Fruit fly (Drosophila melanogaster) whole organism, embryonic: ENCODE results near the gene Fbxl4.

Experiments
- Adf1 ChIP-seq: fragments of 200-800 bp; sonication (Bioruptor generic); IDR thresholded peaks from 2 replicates; pipeline ENCODE4 v1.3.6; 2022; ENCODE audit warnings: missing biosample characterization, missing genetic modification characterization
- B-H2 ChIP-seq: fragments of 200-800 bp; sonication (Bioruptor generic); optimal IDR thresholded peaks from 2 replicates; lab custom pipeline; 2018; ENCODE audit warnings: missing biosample characterization, mild to moderate bottlenecking, missing genetic modification characterization
- BEAF-32 ChIP-seq: fragments of 200-800 bp; sonication (Bioruptor generic); optimal IDR thresholded peaks from 3 replicates; lab custom pipeline; 2017; ENCODE audit warnings: missing biosample characterization, missing genetic modification characterization, mild to moderate bottlenecking, moderate library complexity, missing genetic modification reagents
- CG11398 ChIP-seq: fragments of 200-800 bp; sonication (Bioruptor generic); optimal IDR thresholded peaks from 2 replicates; lab custom pipeline; 2016; ENCODE audit warnings: missing biosample characterization, missing genetic modification characterization
- CG12236 ChIP-seq: fragments of 200-800 bp; sonication (Bioruptor generic); optimal IDR thresholded peaks from 2 replicates; lab custom pipeline; 2016; ENCODE audit warnings: missing biosample characterization, missing genetic modification characterization
- CG13624 ChIP-seq: fragments of 200-800 bp; sonication (Bioruptor generic); optimal IDR thresholded peaks from 2 replicates; lab custom pipeline; 2016; ENCODE audit warnings: missing biosample characterization, missing genetic modification characterization
- CG14441 ChIP-seq: fragments of 200-800 bp; sonication (Bioruptor generic); IDR thresholded peaks from 2 replicates; pipeline ENCODE4 v1.3.6; 2022; ENCODE audit warnings: missing biosample characterization, missing genetic modification characterization
- CG17186 ChIP-seq: fragments of 200-800 bp; sonication (Bioruptor generic); optimal IDR thresholded peaks from 3 replicates; lab custom pipeline; 2017; ENCODE audit warnings: missing biosample characterization, missing genetic modification reagents, missing genetic modification characterization
- CG17385 ChIP-seq: fragments of 200-800 bp; sonication (Bioruptor generic); optimal IDR thresholded peaks from 3 replicates; lab custom pipeline; 2018; ENCODE audit warnings: missing biosample characterization, mild to moderate bottlenecking, missing genetic modification characterization
- CG18476 ChIP-seq: fragments of 200-800 bp; sonication (Bioruptor generic); optimal IDR thresholded peaks from 2 replicates; lab custom pipeline; 2016; ENCODE audit warnings: missing biosample characterization, mild to moderate bottlenecking, missing genetic modification characterization
- CG18619 ChIP-seq: fragments of 200-800 bp; sonication (Bioruptor generic); optimal IDR thresholded peaks from 3 replicates; lab custom pipeline; 2017; ENCODE audit warnings: missing biosample characterization, mild to moderate bottlenecking, missing genetic modification characterization
- CG3163 ChIP-seq: fragments of 200-800 bp; sonication (Bioruptor generic); optimal IDR thresholded peaks from 3 replicates; lab custom pipeline; 2016; ENCODE audit warnings: missing biosample characterization, missing genetic modification characterization
- CG32772 ChIP-seq: fragments of 200-800 bp; sonication (Bioruptor generic); IDR thresholded peaks from 2 replicates; pipeline ENCODE4 v1.3.6; 2022; ENCODE audit warnings: missing biosample characterization, missing genetic modification characterization
- CG6254 ChIP-seq: fragments of 200-800 bp; sonication (Bioruptor generic); optimal IDR thresholded peaks from 3 replicates; lab custom pipeline; 2017; ENCODE audit warnings: mild to moderate bottlenecking, missing biosample characterization, missing genetic modification reagents, missing genetic modification characterization
- CG9437 ChIP-seq: fragments of 200-800 bp; sonication (Bioruptor generic); optimal IDR thresholded peaks from 2 replicates; lab custom pipeline; 2018; ENCODE audit warnings: missing biosample characterization, mild to moderate bottlenecking, missing genetic modification characterization
- Dbx ChIP-seq: fragments of 200-800 bp; sonication (Bioruptor generic); IDR thresholded peaks from 3 replicates; pipeline ENCODE4 v1.3.6; 2022; ENCODE audit warnings: missing biosample characterization, missing genetic modification characterization
- Dip2 ChIP-seq: fragments of 200-800 bp; sonication (Bioruptor generic); IDR thresholded peaks from 2 replicates; pipeline ENCODE4 v1.3.6; 2022; ENCODE audit warnings: missing biosample characterization, missing genetic modification characterization
- Dref ChIP-seq: fragments of 200-800 bp; sonication (Bioruptor generic); IDR thresholded peaks from 2 replicates; pipeline ENCODE4 v1.3.6; 2022; ENCODE audit warnings: missing biosample characterization, missing genetic modification characterization
- ERR ChIP-seq: fragments of 200-800 bp; sonication (Bioruptor generic); optimal IDR thresholded peaks from 2 replicates; lab custom pipeline; 2016; ENCODE audit warnings: missing biosample characterization, missing genetic modification characterization
- H15 ChIP-seq: fragments of 200-800 bp; sonication (Bioruptor generic); IDR thresholded peaks from 3 replicates; pipeline ENCODE4 v1.3.6; 2022; ENCODE audit warnings: missing biosample characterization, missing genetic modification characterization
- HLHmδ ChIP-seq: fragments of 200-800 bp; sonication (Bioruptor generic); optimal IDR thresholded peaks from 2 replicates; lab custom pipeline; 2018; ENCODE audit warnings: missing biosample characterization, mild to moderate bottlenecking, missing genetic modification characterization, moderate library complexity
- Hmr ChIP-seq: fragments of 200-800 bp; sonication (Bioruptor generic); optimal IDR thresholded peaks from 3 replicates; lab custom pipeline; 2017; ENCODE audit warnings: mild to moderate bottlenecking, missing biosample characterization, missing genetic modification reagents, missing genetic modification characterization
- Hmx ChIP-seq: fragments of 200-800 bp; sonication (Bioruptor generic); optimal IDR thresholded peaks from 2 replicates; lab custom pipeline; 2016; ENCODE audit warnings: missing biosample characterization, missing genetic modification characterization
- Mes4 ChIP-seq: fragments of 200-800 bp; sonication (Bioruptor generic); optimal IDR thresholded peaks from 2 replicates; lab custom pipeline; 2016; ENCODE audit warnings: missing biosample characterization, missing genetic modification characterization
- NFAT ChIP-seq: fragments of 200-800 bp; sonication (Bioruptor generic); IDR thresholded peaks from 2 replicates; pipeline ENCODE4 v1.3.6; 2022; ENCODE audit warnings: missing biosample characterization, missing genetic modification characterization
- Nf-YB ChIP-seq: fragments of 200-800 bp; sonication (Bioruptor generic); optimal IDR thresholded peaks from 3 replicates; lab custom pipeline; 2019; ENCODE audit warnings: missing biosample characterization, mild to moderate bottlenecking, missing genetic modification characterization, moderate library complexity
- Nf-YC ChIP-seq: fragments of 200-800 bp; optimal IDR thresholded peaks from 3 replicates; lab custom pipeline; 2019; ENCODE audit warnings: missing biosample characterization, mild to moderate bottlenecking, missing genetic modification characterization, moderate library complexity
- Stat92E ChIP-seq, 3 experiments: fragments of >200 bp in 2 of 3; fragments of 200-800 bp in 1 of 3; sonication (Bioruptor generic) in 1 of 3; optimal IDR thresholded peaks; 2 replicates each; lab custom pipeline; 2017 to 2019; ENCODE audit warnings: missing biosample characterization in 3 of 3, missing genetic modification characterization in 3 of 3, mild to moderate bottlenecking in 1 of 3, moderate library complexity in 1 of 3
- aop ChIP-seq: fragments of 200-800 bp; sonication (Bioruptor generic); IDR thresholded peaks from 2 replicates; pipeline ENCODE4 v1.3.6; 2022; ENCODE audit warnings: missing biosample characterization, missing genetic modification characterization
- ara ChIP-seq: fragments of 200-800 bp; sonication (Bioruptor generic); IDR thresholded peaks from 2 replicates; pipeline ENCODE4 v1.3.6; 2022; ENCODE audit warnings: missing biosample characterization, missing genetic modification characterization
- ash1 ChIP-seq: fragments of 200-800 bp; sonication (Bioruptor generic); optimal IDR thresholded peaks from 2 replicates; lab custom pipeline; 2018; ENCODE audit warnings: missing biosample characterization, mild to moderate bottlenecking, missing genetic modification characterization
- ato ChIP-seq: fragments of 200-800 bp; sonication (Bioruptor generic); IDR thresholded peaks from 2 replicates; pipeline ENCODE4 v1.3.6; 2022; ENCODE audit warnings: missing biosample characterization, missing genetic modification characterization; ENCODE audit not compliant: partially characterized antibody
- bigmax ChIP-seq: fragments of 200-800 bp; sonication (Bioruptor generic); optimal IDR thresholded peaks from 2 replicates; lab custom pipeline; 2018; ENCODE audit warnings: missing biosample characterization, mild to moderate bottlenecking, missing genetic modification characterization
- bowl ChIP-seq: fragments of 200-800 bp; sonication (Bioruptor generic); IDR thresholded peaks from 2 replicates; pipeline ENCODE4 v1.3.6; 2022; ENCODE audit warnings: missing biosample characterization, missing genetic modification characterization
- btn ChIP-seq: fragments of 200-800 bp; sonication (Bioruptor generic); optimal IDR thresholded peaks from 2 replicates; lab custom pipeline; 2016; ENCODE audit warnings: missing biosample characterization, missing genetic modification characterization
- cg ChIP-seq: fragments of 200-800 bp; sonication (Bioruptor generic); optimal IDR thresholded peaks from 3 replicates; lab custom pipeline; 2019; ENCODE audit warnings: missing biosample characterization, mild to moderate bottlenecking, missing genetic modification characterization, moderate library complexity
- chif ChIP-seq, 2 experiments: fragments of 200-800 bp; sonication (Bioruptor generic); optimal IDR thresholded peaks; 3 replicates each; lab custom pipeline; 2016; ENCODE audit warnings: missing biosample characterization in 2 of 2, missing genetic modification characterization in 2 of 2
- dati ChIP-seq: fragments of 200-800 bp; sonication (Bioruptor generic); IDR thresholded peaks from 2 replicates; pipeline ENCODE4 v1.3.6; 2022; ENCODE audit warnings: missing biosample characterization, missing genetic modification characterization
- ems ChIP-seq: fragments of 200-800 bp; sonication (Bioruptor generic); optimal IDR thresholded peaks from 3 replicates; lab custom pipeline; 2016; ENCODE audit warnings: missing biosample characterization, missing genetic modification characterization
- inv ChIP-seq: fragments of 200-800 bp; sonication (Bioruptor generic); IDR thresholded peaks from 2 replicates; pipeline ENCODE4 v1.3.6; 2022; ENCODE audit warnings: missing biosample characterization, missing genetic modification characterization; ENCODE audit not compliant: partially characterized antibody
- kni ChIP-seq: fragments of 200-800 bp; sonication (Bioruptor generic); optimal IDR thresholded peaks from 3 replicates; lab custom pipeline; 2017; ENCODE audit warnings: mild to moderate bottlenecking, missing biosample characterization, missing genetic modification reagents, missing genetic modification characterization
- nau ChIP-seq: fragments of 200-800 bp; sonication (Bioruptor generic); optimal IDR thresholded peaks from 3 replicates; lab custom pipeline; 2017; ENCODE audit warnings: missing biosample characterization, mild to moderate bottlenecking, missing genetic modification characterization, missing genetic modification reagents
- nerfin-1 ChIP-seq: fragments of 200-800 bp; sonication (Bioruptor generic); optimal IDR thresholded peaks from 3 replicates; lab custom pipeline; 2019; ENCODE audit warnings: missing biosample characterization, mild to moderate bottlenecking, missing genetic modification characterization, moderate library complexity
- sens-2 ChIP-seq: fragments of 200-800 bp; sonication (Bioruptor generic); IDR thresholded peaks from 2 replicates; pipeline ENCODE4 v1.3.6; 2022; ENCODE audit warnings: missing biosample characterization, missing genetic modification characterization
- sima ChIP-seq: fragments of 200-800 bp; sonication (Bioruptor generic); optimal IDR thresholded peaks from 2 replicates; lab custom pipeline; 2016; ENCODE audit warnings: missing biosample characterization, missing genetic modification characterization
- tup ChIP-seq: fragments of 200-800 bp; sonication (Bioruptor generic); optimal IDR thresholded peaks from 2 replicates; lab custom pipeline; 2016; ENCODE audit warnings: missing biosample characterization, mild to moderate bottlenecking, missing genetic modification characterization, moderate library complexity
- twi ChIP-seq: fragments of 200-800 bp; optimal IDR thresholded peaks from 2 replicates; lab custom pipeline; 2019; ENCODE audit warnings: missing biosample characterization, mild to moderate bottlenecking, missing genetic modification characterization, moderate library complexity
- wek ChIP-seq: fragments of 200-800 bp; sonication (Bioruptor generic); optimal IDR thresholded peaks from 3 replicates; lab custom pipeline; 2018; ENCODE audit warnings: missing biosample characterization, mild to moderate bottlenecking, missing genetic modification characterization, moderate library complexity
- wor ChIP-seq: fragments of 200-800 bp; sonication (Bioruptor generic); IDR thresholded peaks from 2 replicates; pipeline ENCODE4 v1.3.6; 2022; ENCODE audit warnings: missing biosample characterization, missing genetic modification characterization
- z ChIP-seq: fragments of 200-800 bp; sonication (Bioruptor generic); IDR thresholded peaks from 3 replicates; pipeline ENCODE4 v1.3.6; 2022; ENCODE audit warnings: missing biosample characterization, missing genetic modification characterization

Fbxl4 gene

dm6 chrX:14237873-14238394, at the start of gene Fbxl4, which contains the start of gene Dus2 (continued):
- peak; percentile 90 for TF ChIP-seq ems (GFP tag; lab: Kevin White, UChicago)
- TF ChIP-seq Mes4 (GFP tag; lab: Kevin White, UChicago): peak; percentile 89
- peak; percentile 74 for TF ChIP-seq kni (GFP tag; lab: Kevin White, UChicago)
- TF ChIP-seq B-H2 (GFP tag; lab: Kevin White, UChicago): peak; percentile 88
- no peak for TF ChIP-seq cg (GFP tag; lab: Kevin White, UChicago)
- TF ChIP-seq HLHmδ (GFP tag; lab: Kevin White, UChicago): peak; percentile 11
- no peak for TF ChIP-seq bigmax (GFP tag; lab: Kevin White, UChicago)
- TF ChIP-seq bowl (GFP tag; lab: Robert Waterston, UW): peak; percentile 65
- TF ChIP-seq Nf-YB: peak; percentile 70
- TF ChIP-seq sima: peak; percentile 73
- peak; percentile 90 for TF ChIP-seq CG18619 (GFP tag; lab: Kevin White, UChicago)
- TF ChIP-seq CG9437 (GFP tag; lab: Kevin White, UChicago): peak; percentile 84
- TF ChIP-seq CG18476: peak; percentile 91
- TF ChIP-seq chif (GFP tag; optimal IDR thresholded peaks at IDR 0.05; lab: Kevin White, UChicago): peak; percentile 92 to 95
- TF ChIP-seq ato: no peak; the same call in 1 of the 2 replicates
- TF ChIP-seq dati: peak; percentile 85
- TF ChIP-seq CG6254 (GFP tag; lab: Kevin White, UChicago): peak; percentile 78
- no peak for TF ChIP-seq nau (GFP tag; lab: Kevin White, UChicago)
- TF ChIP-seq NFAT (GFP tag; lab: Robert Waterston, UW): peak; percentile 94
- TF ChIP-seq ash1: peak; percentile 3
- TF ChIP-seq CG12236: peak; percentile 70
- peak; percentile 81 for TF ChIP-seq aop (GFP tag; lab: Robert Waterston, UW)
- peak; percentile 52 for TF ChIP-seq Dref (GFP tag; lab: Robert Waterston, UW)
- TF ChIP-seq H15 (GFP tag; lab: Robert Waterston, UW): peak; percentile 91
- peak; percentile 83 for TF ChIP-seq tup (GFP tag; lab: Kevin White, UChicago)
- peak; percentile 70 for TF ChIP-seq CG3163 (GFP tag; lab: Kevin White, UChicago)
- TF ChIP-seq sens-2 (GFP tag; lab: Robert Waterston, UW): peak; percentile 86
- TF ChIP-seq z (GFP tag; lab: Robert Waterston, UW): no peak
- peak; percentile 81 for TF ChIP-seq btn (GFP tag; lab: Kevin White, UChicago)
- TF ChIP-seq ara (GFP tag; lab: Robert Waterston, UW): peak; percentile 92
- peak; percentile 88 for TF ChIP-seq Hmr (GFP tag; lab: Kevin White, UChicago)
- peak; percentile 83 for TF ChIP-seq twi (tag; lab: Kevin White, UChicago)
- peak; percentile 27 for TF ChIP-seq wek
- TF ChIP-seq CG14441 (GFP tag; lab: Robert Waterston, UW): peak; percentile 91
- TF ChIP-seq ERR (GFP tag; lab: Kevin White, UChicago): peak; percentile 54
- peak; percentile 93 for TF ChIP-seq Dbx (GFP tag; lab: Robert Waterston, UW)
- TF ChIP-seq nerfin-1 (tag; lab: Kevin White, UChicago): peak; percentile 86
- TF ChIP-seq CG11398 (GFP tag; lab: Kevin White, UChicago): peak; percentile 77
- peak; percentile 92 for TF ChIP-seq wor (GFP tag; lab: Robert Waterston, UW)
- peak; percentile 66 for TF ChIP-seq CG17186
- peak; percentile 64 for TF ChIP-seq BEAF-32 (GFP tag; lab: Kevin White, UChicago)
- TF ChIP-seq inv (GFP tag; lab: Robert Waterston, UW): peak; percentile 26; the same call in 1 of the 2 replicates
- TF ChIP-seq Hmx (GFP tag; lab: Kevin White, UChicago): peak; percentile 84
- peak; percentile 93 for TF ChIP-seq CG13624
- peak; percentile 92 for TF ChIP-seq CG32772
- peak; percentile 80 for TF ChIP-seq Nf-YC (tag; lab: Kevin White, UChicago)
- no peak for TF ChIP-seq Stat92E (GFP tag; optimal IDR thresholded peaks at IDR 0.05; lab: Kevin White, UChicago)
- 0 out of 2 replicates have a peak, but pooled peaks have one; percentile 15 for TF ChIP-seq Dip2 (GFP tag; lab: Robert Waterston, UW)
- TF ChIP-seq Adf1 (GFP tag; lab: Robert Waterston, UW): peak; percentile 48
- peak; percentile 81 for TF ChIP-seq CG17385 (GFP tag; lab: Kevin White, UChicago)
